Worm (Caenorhabditis elegans): ENCODE measurements around the gene T25D1.1.

The T25D1.1 gene

ce11 chrX:16484043-16484442 lies 35.6 kb upstream of the T25D1.1 start:
- no peak for TF ChIP-seq sdc-2 (tag; optimal IDR thresholded peaks at IDR 0.05)
- TF ChIP-seq K02D7.2 (tag; optimal IDR thresholded peaks at IDR 0.05), result no peak

ce11 chrX:16484681-16485080 lies 34.9 kb upstream of the T25D1.1 start:
- no peak for TF ChIP-seq gmeb-2 (tag; optimal IDR thresholded peaks at IDR 0.05)
- TF ChIP-seq elt-2 (tag; optimal IDR thresholded peaks at IDR 0.05), result no peak
- TF ChIP-seq pha-4 (tag; optimal IDR thresholded peaks at IDR 0.05), result no peak
- TF ChIP-seq eyg-1 (tag; optimal IDR thresholded peaks at IDR 0.05), result no peak
- peak; percentile 22 for TF ChIP-seq unc-42 (tag; optimal IDR thresholded peaks at IDR 0.05)
- no peak for TF ChIP-seq ceh-48 (tag; optimal IDR thresholded peaks at IDR 0.05)
- TF ChIP-seq ama-1 (optimal IDR thresholded peaks at IDR 0.05), result no peak
- no peak for TF ChIP-seq ceh-18 (tag; optimal IDR thresholded peaks at IDR 0.05)
- TF ChIP-seq hlh-15 (tag; optimal IDR thresholded peaks at IDR 0.05), result no peak
- TF ChIP-seq ceh-14 (tag; optimal IDR thresholded peaks at IDR 0.05), result peak; percentile 54
- TF ChIP-seq ceh-22 (tag; optimal IDR thresholded peaks at IDR 0.05), result no peak
- no peak for TF ChIP-seq ceh-34 (tag; optimal IDR thresholded peaks at IDR 0.05)
- TF ChIP-seq ceh-45 (GFP tag; IDR thresholded peaks at IDR 0.05), result no peak
- no peak for TF ChIP-seq pax-1 (tag; optimal IDR thresholded peaks at IDR 0.05)
- TF ChIP-seq K09A11.1 (tag; optimal IDR thresholded peaks at IDR 0.05; ENCODE audit: insufficient read depth), result no peak
- no peak for TF ChIP-seq ceh-9 (tag; optimal IDR thresholded peaks at IDR 0.05)
- no peak for TF ChIP-seq hlh-8 (tag; optimal IDR thresholded peaks at IDR 0.05)
- no peak for TF ChIP-seq pqm-1 (tag; optimal IDR thresholded peaks at IDR 0.05)

ce11 chrX:16485322-16485721 lies 34.3 kb upstream of the T25D1.1 start:
- TF ChIP-seq sdc-2 (tag; optimal IDR thresholded peaks at IDR 0.05), result no peak
- TF ChIP-seq unc-42 (tag; optimal IDR thresholded peaks at IDR 0.05), result peak; percentile 33

ce11 chrX:16487068-16487658 lies 32.5 kb upstream of the T25D1.1 start, which contains the start of gene cah-3:
Gene cah-3 (plus strand): TSS chrX:16487481.
- TF ChIP-seq unc-42 (tag; optimal IDR thresholded peaks at IDR 0.05) (peak; percentile 77), dve-1 (tag; optimal IDR thresholded peaks at IDR 0.05) (no peak)

ce11 chrX:16490753-16491152 lies 28.9 kb upstream of the T25D1.1 start:
- TF ChIP-seq rnt-1 (tag; optimal IDR thresholded peaks at IDR 0.05), result no peak

- TF ChIP-seq dmd-4 (tag; optimal IDR thresholded peaks at IDR 0.05; ENCODE audit: borderline replicate concordance), result no peak
- TF ChIP-seq hlh-8 (tag; optimal IDR thresholded peaks at IDR 0.05), result no peak
- TF ChIP-seq npax-4 (tag; optimal IDR thresholded peaks at IDR 0.05), result no peak
- TF ChIP-seq pax-1 (tag; optimal IDR thresholded peaks at IDR 0.05), result no peak
- TF ChIP-seq unc-3 (GFP tag; conservative IDR thresholded peaks at IDR 0.05), result no peak
- no peak for TF ChIP-seq unc-3 (tag; optimal IDR thresholded peaks at IDR 0.05)
- no peak for TF ChIP-seq fax-1 (tag; optimal IDR thresholded peaks at IDR 0.05)
- TF ChIP-seq hlh-6 (tag; optimal IDR thresholded peaks at IDR 0.05), result no peak
- TF ChIP-seq eyg-1 (tag; optimal IDR thresholded peaks at IDR 0.05), result no peak
- TF ChIP-seq nhr-232 (tag; optimal IDR thresholded peaks at IDR 0.05), result no peak
- no peak for TF ChIP-seq nhr-11 (tag; optimal IDR thresholded peaks at IDR 0.05)
- TF ChIP-seq pha-4 (tag; optimal IDR thresholded peaks at IDR 0.05), result no peak
- no peak for TF ChIP-seq mec-3 (tag; optimal IDR thresholded peaks at IDR 0.05; ENCODE audit: borderline replicate concordance)
- TF ChIP-seq ceh-30 (tag; optimal IDR thresholded peaks at IDR 0.05), result no peak
- no peak for TF ChIP-seq dve-1 (tag; optimal IDR thresholded peaks at IDR 0.05)
Observed at ce11 chrX:16494630-16495029, 25.0 kb upstream of the T25D1.1 start, which contains the start of gene K05G3.2. Gene K05G3.2 (plus strand): TSS chrX:16494930.

All from whole organism, late embryonic.